Worm (Caenorhabditis elegans): ENCODE data around the gene rpap-2.

- TF ChIP-seq nhr-11 (tag; optimal IDR thresholded peaks at IDR 0.05) (no peak), nhr-6 (tag; optimal IDR thresholded peaks at IDR 0.05) (no peak), ama-1 (optimal IDR thresholded peaks at IDR 0.05) (no peak), jun-1 (tag; optimal IDR thresholded peaks at IDR 0.05) (no peak), lin-15B (tag; optimal IDR thresholded peaks at IDR 0.05) (no peak), F49E8.2 (tag; optimal IDR thresholded peaks at IDR 0.05; ENCODE audit: borderline replicate concordance) (no peak), lsy-2 (tag; optimal IDR thresholded peaks at IDR 0.05) (no peak), nhr-76 (tag; optimal IDR thresholded peaks at IDR 0.05) (no peak), vab-7 (GFP tag; IDR thresholded peaks at IDR 0.05) (no peak), ctbp-1 (GFP tag; IDR thresholded peaks at IDR 0.05) (no peak), pha-4 (GFP tag; IDR thresholded peaks at IDR 0.05) (no peak), pha-4 (tag; optimal IDR thresholded peaks at IDR 0.05) (no peak), ztf-7 (tag; optimal IDR thresholded peaks at IDR 0.05) (no peak)
Measured at ce11 chrIII:9010047-9010446, 42.3 kb downstream of the rpap-2 start, which contains the start of gene F59B2.8.
